Fruit fly (Drosophila melanogaster): ENCODE measurements around the gene CG1523.
A peak's percentile ranks its signal among the peaks of the same experiment; 100 is the strongest.

The CG1523 gene

dm6 chr3R:28851966-28852377, 32.5 kb upstream of the CG1523 start (continued):
- TF ChIP-seq Sox15 (GFP tag; optimal IDR thresholded peaks at IDR 0.05) (peak; percentile 14), Met (GFP tag; optimal IDR thresholded peaks at IDR 0.05) (peak; percentile 24), CG3032 (tag; optimal IDR thresholded peaks at IDR 0.05) (peak; percentile 31), CG6276 (GFP tag; optimal IDR thresholded peaks at IDR 0.05) (peak; percentile 57), CG11902 (GFP tag; optimal IDR thresholded peaks at IDR 0.05) (no peak), spab (GFP tag; optimal IDR thresholded peaks at IDR 0.05) (peak; percentile 61), svp (GFP tag) (peak; percentile 75), CG4318 (GFP tag; optimal IDR thresholded peaks at IDR 0.05) (peak; percentile 69), achi (GFP tag; optimal IDR thresholded peaks at IDR 0.05) (peak; percentile 58), net (GFP tag; optimal IDR thresholded peaks at IDR 0.05) (peak; percentile 65), CG8319 (GFP tag; optimal IDR thresholded peaks at IDR 0.05) (peak; percentile 13), CG11762 (GFP tag; optimal IDR thresholded peaks at IDR 0.05; ENCODE audit: insufficient read depth) (no peak), fd85E (GFP tag; optimal IDR thresholded peaks at IDR 0.05) (no peak), Ets21C (GFP tag; optimal IDR thresholded peaks at IDR 0.05) (no peak), salr (GFP tag; optimal IDR thresholded peaks at IDR 0.05) (peak in 1 of 2 experiments; percentile 79), eg (GFP tag; IDR thresholded peaks at IDR 0.05) (no peak; the same call in 2 of the 3 replicates), Sox102F (GFP tag; optimal IDR thresholded peaks at IDR 0.05) (no peak), CG6792 (GFP tag; optimal IDR thresholded peaks at IDR 0.05) (peak; percentile 25), CG6808 (GFP tag; optimal IDR thresholded peaks at IDR 0.05) (peak; percentile 40), CG31627 (GFP tag; optimal IDR thresholded peaks at IDR 0.05) (no peak), Blimp-1 (GFP tag; optimal IDR thresholded peaks at IDR 0.05) (no peak), cyc (GFP tag; optimal IDR thresholded peaks at IDR 0.05) (no peak), CG8119 (GFP tag; IDR thresholded peaks at IDR 0.05) (peak; percentile 38; the same call in 1 of the 3 replicates), CG8632 (GFP tag; optimal IDR thresholded peaks at IDR 0.05) (peak; percentile 33), pdm3 (GFP tag; optimal IDR thresholded peaks at IDR 0.05) (peak; percentile 38), CG6854 (GFP tag; optimal IDR thresholded peaks at IDR 0.05) (no peak), lz (GFP tag; optimal IDR thresholded peaks at IDR 0.05) (peak; percentile 30), ss (GFP tag; optimal IDR thresholded peaks at IDR 0.05) (peak; percentile 18 to 36), CG6163 (GFP tag; IDR thresholded peaks at IDR 0.05) (peak; percentile 62; the same call in 1 of the 3 replicates), CG10631 (GFP tag; optimal IDR thresholded peaks at IDR 0.05) (peak; percentile 77), Hr38 (GFP tag; optimal IDR thresholded peaks at IDR 0.05) (no peak), CG11294 (GFP tag; IDR thresholded peaks at IDR 0.05) (no peak), CG7368 (GFP tag; optimal IDR thresholded peaks at IDR 0.05) (peak; percentile 25), vri (GFP tag; optimal IDR thresholded peaks at IDR 0.05) (no peak), Hr39 (GFP tag; optimal IDR thresholded peaks at IDR 0.05) (peak; percentile 5), dac (GFP tag; optimal IDR thresholded peaks at IDR 0.05) (peak; percentile 53), CG9139 (GFP tag; optimal IDR thresholded peaks at IDR 0.05) (no peak)

dm6 chr3R:28851530-28851929, 32.1 kb upstream of the CG1523 start:
- peak in 1 of 2 experiments; percentile 58 for TF ChIP-seq ss (GFP tag; optimal IDR thresholded peaks at IDR 0.05)
- no peak for TF ChIP-seq fd85E (GFP tag; optimal IDR thresholded peaks at IDR 0.05)
- TF ChIP-seq CG6854 (GFP tag; optimal IDR thresholded peaks at IDR 0.05), result peak; percentile 11

DNA sequence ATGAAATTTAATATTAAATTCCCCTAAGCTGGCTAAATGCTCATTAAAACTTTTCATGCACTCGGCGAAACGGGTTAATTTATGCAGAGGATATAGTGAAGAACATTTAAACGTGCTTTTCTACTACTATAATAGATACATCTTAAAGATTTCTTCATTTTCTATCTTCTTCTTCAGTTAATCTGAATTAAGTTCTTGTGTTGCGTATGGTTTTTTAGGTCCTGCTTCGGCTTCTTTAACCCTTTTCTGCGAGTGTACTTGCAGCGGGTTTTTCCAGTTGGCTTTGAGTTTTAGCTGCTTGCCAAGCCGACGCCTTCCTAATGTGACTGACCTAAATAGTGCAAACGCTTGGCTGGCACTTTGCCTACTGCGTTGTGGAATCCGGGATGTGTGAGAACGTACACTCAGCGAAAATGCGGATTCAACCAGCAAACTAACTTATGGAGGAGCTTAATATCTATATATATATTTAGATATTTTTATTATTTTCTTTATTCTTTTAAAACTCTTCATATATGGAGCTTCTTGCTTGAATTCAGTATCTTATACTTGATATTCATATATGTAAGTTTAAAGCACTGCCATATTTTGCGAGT, 31.3 kb upstream of the CG1523 start:
- no peak for TF ChIP-seq cyc (GFP tag; optimal IDR thresholded peaks at IDR 0.05)
- TF ChIP-seq Hr4 (GFP tag; optimal IDR thresholded peaks at IDR 0.05), result peak; percentile 75
- TF ChIP-seq Sox14 (GFP tag; optimal IDR thresholded peaks at IDR 0.05), result peak; percentile 36
- peak; percentile 32 for TF ChIP-seq CG6792 (GFP tag; optimal IDR thresholded peaks at IDR 0.05)
- TF ChIP-seq CG9139 (GFP tag; optimal IDR thresholded peaks at IDR 0.05), result no peak
- peak; percentile 40 for TF ChIP-seq Eip75B (GFP tag; optimal IDR thresholded peaks at IDR 0.05)
- TF ChIP-seq dac (GFP tag; optimal IDR thresholded peaks at IDR 0.05), result peak; percentile 32
- TF ChIP-seq CG6163 (GFP tag; IDR thresholded peaks at IDR 0.05), result peak; percentile 67
- peak; percentile 62 for TF ChIP-seq CG6276 (GFP tag; optimal IDR thresholded peaks at IDR 0.05)
- TF ChIP-seq CG6808 (GFP tag; optimal IDR thresholded peaks at IDR 0.05), result no peak
- no peak for TF ChIP-seq fd85E (GFP tag; optimal IDR thresholded peaks at IDR 0.05)
- TF ChIP-seq vri (GFP tag; optimal IDR thresholded peaks at IDR 0.05), result no peak
- peak; percentile 8 for TF ChIP-seq CG16779 (tag; optimal IDR thresholded peaks at IDR 0.05)
- TF ChIP-seq acj6 (GFP tag; optimal IDR thresholded peaks at IDR 0.05), result peak; percentile 40
- peak; percentile 38 for TF ChIP-seq CG11294 (GFP tag; IDR thresholded peaks at IDR 0.05)
- TF ChIP-seq CG8119 (GFP tag; IDR thresholded peaks at IDR 0.05), result peak; percentile 80
- no peak for TF ChIP-seq CG8632 (GFP tag; optimal IDR thresholded peaks at IDR 0.05)
- TF ChIP-seq eg (GFP tag; IDR thresholded peaks at IDR 0.05), result peak; percentile 86
- TF ChIP-seq CG15336 (GFP tag; IDR thresholded peaks at IDR 0.05), result peak; percentile 90
- no peak for TF ChIP-seq CG7368 (GFP tag; optimal IDR thresholded peaks at IDR 0.05)
- peak; percentile 1 for TF ChIP-seq achi (GFP tag; optimal IDR thresholded peaks at IDR 0.05)
- peak; percentile 29 for TF ChIP-seq CG3032 (tag; optimal IDR thresholded peaks at IDR 0.05)
- TF ChIP-seq Eip78C (GFP tag), result peak; percentile 63
- TF ChIP-seq CG10669 (GFP tag; optimal IDR thresholded peaks at IDR 0.05), result no peak
- no peak for TF ChIP-seq ss (GFP tag; optimal IDR thresholded peaks at IDR 0.05)
- peak; percentile 45 for TF ChIP-seq OdsH (GFP tag; optimal IDR thresholded peaks at IDR 0.05)

Data from whole organism, prepupa.